Worm (Caenorhabditis elegans) whole organism, L1 larva: ENCODE measurements around the gene Y51A2D.1.

Experiments
- C34B4.2 ChIP-seq: sonication (generic microtip); optimal IDR thresholded peaks from 2 replicates; lab custom pipeline; 2017; ENCODE audit warnings: mild to moderate bottlenecking, missing genetic modification characterization, missing compliant biosample characterization
- F16B12.6 ChIP-seq: fragments of 150-350 bp; optimal IDR thresholded peaks from 2 replicates; lab custom pipeline; 2014; ENCODE audit warnings: missing biosample characterization, missing genetic modification characterization
- Y116A8C.19 ChIP-seq: sonication (generic microtip); optimal IDR thresholded peaks from 2 replicates; lab custom pipeline; 2016; ENCODE audit warnings: missing compliant biosample characterization, missing genetic modification characterization, borderline replicate concordance
- aha-1 ChIP-seq: fragments of 150-350 bp; optimal IDR thresholded peaks from 2 replicates; lab custom pipeline; 2014; ENCODE audit warnings: missing biosample characterization, missing genetic modification characterization
- aly-2 ChIP-seq: fragments of 150-350 bp; optimal IDR thresholded peaks from 2 replicates; lab custom pipeline; 2014; ENCODE audit warnings: missing biosample characterization, missing genetic modification characterization
- ceh-8 ChIP-seq: fragments of 200-800 bp; sonication (Bioruptor generic); optimal IDR thresholded peaks from 2 replicates; lab custom pipeline; 2018; ENCODE audit warnings: mild to moderate bottlenecking, missing genetic modification characterization, moderate library complexity, missing compliant biosample characterization
- ceh-82 ChIP-seq, 3 experiments: fragments of 150-350 bp in 1 of 3; sonication (generic microtip) in 2 of 3; optimal IDR thresholded peaks; 2 replicates each; lab custom pipeline; 2014 to 2017; ENCODE audit warnings: missing biosample characterization in 3 of 3, missing genetic modification characterization in 3 of 3
- ceh-88 ChIP-seq: fragments of 200-800 bp; sonication (Bioruptor generic); IDR thresholded peaks from 2 replicates; pipeline ENCODE4 v1.3.6; 2022; ENCODE audit warnings: missing genetic modification characterization, missing compliant biosample characterization
- ceh-90 ChIP-seq: sonication (generic microtip); optimal IDR thresholded peaks from 2 replicates; lab custom pipeline; 2016; ENCODE audit warnings: missing genetic modification characterization, missing compliant biosample characterization
- dsc-1 ChIP-seq: sonication (generic microtip); optimal IDR thresholded peaks from 2 replicates; lab custom pipeline; 2016; ENCODE audit warnings: mild to moderate bottlenecking, missing genetic modification characterization, missing compliant biosample characterization
- efl-1 ChIP-seq, 4 experiments: fragments of 150-350 bp; optimal IDR thresholded peaks in 3 of 4; peaks in 1 of 4; 1 replicate in 1 of 4; 2 replicates in 3 of 4; lab custom pipeline; 2014; ENCODE audit warnings: missing biosample characterization in 2 of 4, missing genetic modification characterization in 2 of 4, missing genetic modification reagents in 2 of 4
- elt-3 ChIP-seq, 6 experiments: fragments of 150-350 bp in 1 of 6; sonication (generic microtip); optimal IDR thresholded peaks; 2 replicates each; lab custom pipeline; 2017 to 2018; ENCODE audit warnings: missing biosample characterization in 6 of 6, missing genetic modification characterization in 6 of 6, inconsistent platforms in 1 of 6
- fkh-10 ChIP-seq: sonication (generic microtip); optimal IDR thresholded peaks from 2 replicates; lab custom pipeline; 2017; ENCODE audit warnings: missing biosample characterization, missing genetic modification reagents, missing genetic modification characterization
- fkh-8 ChIP-seq: sonication (generic microtip); optimal IDR thresholded peaks from 2 replicates; lab custom pipeline; 2016; ENCODE audit warnings: mild to moderate bottlenecking, missing genetic modification characterization, missing compliant biosample characterization
- grh-1 ChIP-seq: fragments of 200-800 bp; sonication (Bioruptor generic); IDR thresholded peaks from 2 replicates; pipeline ENCODE4 v1.3.6; 2022; ENCODE audit warnings: missing genetic modification reagents, missing genetic modification characterization, missing compliant biosample characterization
- hlh-17 ChIP-seq: fragments of 200-800 bp; sonication (Bioruptor generic); optimal IDR thresholded peaks from 2 replicates; lab custom pipeline; 2018; ENCODE audit warnings: missing genetic modification characterization, mild to moderate bottlenecking, missing compliant biosample characterization, moderate library complexity, borderline replicate concordance
- hlh-4 ChIP-seq: sonication (generic microtip); optimal IDR thresholded peaks from 2 replicates; lab custom pipeline; 2016; ENCODE audit warnings: mild to moderate bottlenecking, missing genetic modification characterization, missing compliant biosample characterization
- isw-1 ChIP-seq: fragments of 200-800 bp; sonication (Bioruptor generic); IDR thresholded peaks from 2 replicates; pipeline ENCODE4 v1.3.6; 2022; ENCODE audit warnings: missing genetic modification characterization, missing compliant biosample characterization
- lin-14 ChIP-seq: fragments of 200-800 bp; sonication (Bioruptor generic); optimal IDR thresholded peaks from 2 replicates; lab custom pipeline; 2018; ENCODE audit warnings: mild to moderate bottlenecking, missing genetic modification characterization, moderate library complexity, missing compliant biosample characterization
- lin-15B ChIP-seq: fragments of 150-350 bp; sonication (generic microtip); optimal IDR thresholded peaks from 3 replicates; lab custom pipeline; 2014; ENCODE audit warnings: missing biosample characterization, missing genetic modification characterization
- lsy-2 ChIP-seq, 2 experiments: fragments of 150-350 bp; optimal IDR thresholded peaks; 2 replicates each; lab custom pipeline; 2014; ENCODE audit warnings: missing biosample characterization in 2 of 2, missing genetic modification characterization in 2 of 2
- mab-9 ChIP-seq: fragments of 200-800 bp; sonication (Bioruptor generic); IDR thresholded peaks from 2 replicates; pipeline ENCODE4 v1.3.6; 2022; ENCODE audit warnings: missing genetic modification reagents, missing genetic modification characterization, missing compliant biosample characterization
- mdl-1 ChIP-seq, 2 experiments: fragments of 150-350 bp; optimal IDR thresholded peaks; 2 replicates each; lab custom pipeline; 2014 to 2017; ENCODE audit warnings: missing biosample characterization in 2 of 2, missing genetic modification characterization in 2 of 2, inconsistent platforms in 1 of 2
- mep-1 ChIP-seq: fragments of 150-350 bp; optimal IDR thresholded peaks from 2 replicates; lab custom pipeline; 2014; ENCODE audit warnings: missing biosample characterization, missing genetic modification characterization
- nhr-28 ChIP-seq: fragments of 150-350 bp; optimal IDR thresholded peaks from 2 replicates; lab custom pipeline; 2014; ENCODE audit warnings: missing biosample characterization, missing genetic modification characterization
- nhr-47 ChIP-seq: sonication (generic microtip); optimal IDR thresholded peaks from 2 replicates; lab custom pipeline; 2016; ENCODE audit warnings: mild to moderate bottlenecking, missing genetic modification characterization, moderate library complexity, missing compliant biosample characterization
- nhr-71 ChIP-seq: sonication (generic microtip); optimal IDR thresholded peaks from 2 replicates; lab custom pipeline; 2016; ENCODE audit warnings: mild to moderate bottlenecking, missing genetic modification characterization, moderate library complexity, missing compliant biosample characterization
- nhr-76 ChIP-seq: sonication (generic microtip); optimal IDR thresholded peaks from 2 replicates; lab custom pipeline; 2017; ENCODE audit warnings: missing biosample characterization, missing genetic modification characterization
- pqm-1 ChIP-seq: sonication (generic microtip); optimal IDR thresholded peaks from 3 replicates; lab custom pipeline; 2017; ENCODE audit warnings: missing biosample characterization, missing genetic modification characterization
- skn-1 ChIP-seq: fragments of 150-350 bp; optimal IDR thresholded peaks from 2 replicates; lab custom pipeline; 2014; ENCODE audit warnings: missing biosample characterization, missing genetic modification characterization
- snpc-4 ChIP-seq: fragments of 150-350 bp; optimal IDR thresholded peaks from 2 replicates; lab custom pipeline; 2014; ENCODE audit warnings: missing biosample characterization, missing genetic modification characterization
- snu-23 ChIP-seq: sonication (generic microtip); optimal IDR thresholded peaks from 2 replicates; lab custom pipeline; 2016; ENCODE audit warnings: missing genetic modification characterization, missing compliant biosample characterization
- sptf-1 ChIP-seq: fragments of 150-350 bp; optimal IDR thresholded peaks from 2 replicates; lab custom pipeline; 2014; ENCODE audit warnings: missing biosample characterization, missing genetic modification characterization
- sup-37 ChIP-seq: fragments of 200-800 bp; sonication (Bioruptor generic); optimal IDR thresholded peaks from 2 replicates; lab custom pipeline; 2018; ENCODE audit warnings: mild to moderate bottlenecking, missing genetic modification characterization, missing compliant biosample characterization
- swsn-7 ChIP-seq: sonication (generic microtip); optimal IDR thresholded peaks from 2 replicates; lab custom pipeline; 2016; ENCODE audit warnings: missing genetic modification characterization, missing compliant biosample characterization
- tlp-1 ChIP-seq: fragments of 150-350 bp; optimal IDR thresholded peaks from 2 replicates; lab custom pipeline; 2014; ENCODE audit warnings: missing biosample characterization, missing genetic modification characterization
- unc-130 ChIP-seq: fragments of 150-350 bp; optimal IDR thresholded peaks from 2 replicates; lab custom pipeline; 2017; ENCODE audit warnings: missing biosample characterization, missing genetic modification characterization, inconsistent platforms
- unc-86 ChIP-seq: sonication (generic microtip); optimal IDR thresholded peaks from 2 replicates; lab custom pipeline; 2016; ENCODE audit warnings: missing genetic modification characterization, missing compliant biosample characterization
- unc-98 ChIP-seq: fragments of 200-800 bp; sonication (Bioruptor generic); IDR thresholded peaks from 2 replicates; pipeline ENCODE4 v1.3.6; 2022; ENCODE audit warnings: missing genetic modification characterization, missing compliant biosample characterization
- zag-1 ChIP-seq: fragments of 150-350 bp; optimal IDR thresholded peaks from 2 replicates; lab custom pipeline; 2014; ENCODE audit warnings: missing biosample characterization, missing genetic modification characterization
- zip-4 ChIP-seq: fragments of 200-800 bp; sonication (Bioruptor generic); optimal IDR thresholded peaks from 2 replicates; lab custom pipeline; 2018; ENCODE audit warnings: mild to moderate bottlenecking, missing genetic modification characterization, moderate library complexity, missing compliant biosample characterization

Gene Y51A2D.1

DNA sequence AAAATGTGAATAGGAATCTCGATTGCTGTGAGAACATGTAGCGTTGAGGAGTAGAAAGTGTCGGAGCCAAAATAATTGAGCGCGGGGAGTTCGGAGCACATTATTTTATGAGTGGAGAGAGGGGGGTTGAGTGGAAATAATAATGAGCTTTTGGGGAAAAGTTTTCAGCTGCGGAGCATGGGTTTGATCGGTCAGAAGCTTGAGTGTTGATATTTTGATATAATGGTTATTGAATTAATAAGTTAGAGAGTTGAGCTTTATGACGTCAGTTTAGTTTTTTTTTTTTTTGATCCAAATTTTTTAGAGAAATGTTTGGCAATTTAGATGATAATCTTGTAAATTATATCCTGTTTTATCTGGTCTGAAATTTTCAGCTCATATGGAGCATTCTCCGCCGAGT, 28.4 kb upstream of the Y51A2D.1 start, which contains the start of gene srh-178:
Gene srh-178 (minus strand): TSS at position 101 of the 400 bp plus-strand sequence.
- TF ChIP-seq zag-1 (tag; lab: Kevin White, UChicago) = no peak
- TF ChIP-seq, all 84 proteins: peak for 0

DNA sequence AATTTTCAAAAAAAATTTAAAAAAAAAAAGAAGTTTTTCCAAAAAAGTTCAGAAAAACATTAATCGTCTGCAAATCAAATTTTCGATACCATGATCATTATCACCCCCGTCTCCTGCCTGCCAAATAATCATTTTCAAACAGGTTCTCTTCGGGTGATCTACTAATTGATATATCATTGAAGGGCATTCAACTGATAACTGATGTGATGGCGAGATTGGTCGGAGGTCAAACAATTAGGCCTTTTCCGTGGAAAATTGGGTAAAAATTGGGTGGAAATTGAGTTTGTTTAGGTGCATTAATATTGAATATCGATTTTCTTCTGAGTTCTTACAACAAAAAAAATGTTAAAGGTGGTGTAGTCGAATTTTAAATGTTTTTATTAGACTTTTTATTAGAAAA, 21.5 kb upstream of the Y51A2D.1 start, which contains the start of gene Y51A2D.18:
Gene Y51A2D.18 (minus strand): TSS at position 101 of the 400 bp plus-strand sequence.
- TF ChIP-seq Y116A8C.19 (tag; lab: Kevin White, UChicago) (no peak), elt-3 (tag; optimal IDR thresholded peaks at IDR 0.05; lab: Kevin White, UChicago) (peak in 3 of 6 experiments; percentile 12 to 31 (median 24))

DNA sequence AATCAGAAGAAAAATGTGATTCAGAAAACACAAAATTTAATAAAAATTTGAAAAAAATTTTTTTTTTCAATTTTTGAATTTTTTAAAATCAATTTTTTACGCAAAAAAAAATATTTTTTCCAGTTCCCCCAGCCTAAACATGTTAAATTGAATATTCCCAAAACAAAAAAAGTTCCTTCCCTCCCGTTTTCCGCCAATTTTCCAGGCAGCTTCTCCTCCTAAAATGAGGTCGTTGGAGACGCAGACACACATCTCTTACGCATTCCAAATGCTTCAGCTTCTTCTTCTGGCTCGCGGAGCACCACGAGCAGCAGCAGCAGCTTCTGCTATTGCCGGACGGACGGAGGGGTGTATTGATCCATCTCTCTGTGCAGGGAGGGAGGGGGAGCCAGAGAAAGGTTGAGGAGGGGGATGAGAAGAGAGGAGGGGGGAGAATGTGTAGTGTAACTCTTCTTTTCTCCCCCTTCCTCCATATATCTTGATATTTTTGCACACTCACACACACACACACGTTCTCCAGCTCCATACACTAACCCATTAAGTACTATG, 18.3 kb upstream of the Y51A2D.1 start:
- TF ChIP-seq nhr-71 (tag; lab: Kevin White, UChicago) = peak; percentile 38
- TF ChIP-seq fkh-8 (tag; lab: Kevin White, UChicago) = peak; percentile 65
- no peak for TF ChIP-seq aly-2 (tag; lab: Kevin White, UChicago)
- TF ChIP-seq ceh-82 (tag; optimal IDR thresholded peaks at IDR 0.05; lab: Kevin White, UChicago) = peak in 2 of 3 experiments; percentile 35 to 68
- no peak for TF ChIP-seq ceh-88 (GFP tag; lab: Robert Waterston, UW)
- TF ChIP-seq unc-86 (tag; lab: Kevin White, UChicago) = peak; percentile 8
- peak; percentile 9 for TF ChIP-seq dsc-1 (tag; lab: Kevin White, UChicago)
- peak; percentile 22 to 32 for TF ChIP-seq efl-1 (optimal IDR thresholded peaks at IDR 0.05; lab: Kevin White, UChicago)
- TF ChIP-seq efl-1 (GFP tag; optimal IDR thresholded peaks at IDR 0.05 in 1 of 2; lab: Kevin White, UChicago) = no peak
- peak; percentile 20 for TF ChIP-seq F16B12.6
- TF ChIP-seq snpc-4 (tag; lab: Kevin White, UChicago) = peak; percentile 23
- peak; percentile 9 for TF ChIP-seq swsn-7 (tag; lab: Kevin White, UChicago)
- TF ChIP-seq ceh-8 (GFP tag; lab: Kevin White, UChicago) = peak; percentile 5
- peak; percentile 63 for TF ChIP-seq fkh-10 (GFP tag; lab: Kevin White, UChicago)
- TF ChIP-seq sup-37 = no peak
- TF ChIP-seq lin-15B (tag; lab: Kevin White, UChicago) = peak; percentile 3
- no peak for TF ChIP-seq pqm-1
- no peak for TF ChIP-seq mdl-1 (tag; optimal IDR thresholded peaks at IDR 0.05; lab: Kevin White, UChicago)
- 0 out of 2 replicates have a peak, but pooled peaks have one; percentile 14 for TF ChIP-seq isw-1 (GFP tag; lab: Robert Waterston, UW)
- no peak for TF ChIP-seq hlh-17 (GFP tag; lab: Kevin White, UChicago)
- peak; percentile 89 for TF ChIP-seq lin-14
- peak; percentile 26 for TF ChIP-seq nhr-47
- peak; percentile 12 for TF ChIP-seq mep-1 (tag; lab: Kevin White, UChicago)
- peak in 1 of 2 experiments; percentile 46 for TF ChIP-seq lsy-2 (tag; optimal IDR thresholded peaks at IDR 0.05; lab: Kevin White, UChicago)
- TF ChIP-seq snu-23 (GFP tag; lab: Kevin White, UChicago) = peak; percentile 2
- peak; percentile 15 for TF ChIP-seq skn-1 (tag; lab: Kevin White, UChicago)

DNA sequence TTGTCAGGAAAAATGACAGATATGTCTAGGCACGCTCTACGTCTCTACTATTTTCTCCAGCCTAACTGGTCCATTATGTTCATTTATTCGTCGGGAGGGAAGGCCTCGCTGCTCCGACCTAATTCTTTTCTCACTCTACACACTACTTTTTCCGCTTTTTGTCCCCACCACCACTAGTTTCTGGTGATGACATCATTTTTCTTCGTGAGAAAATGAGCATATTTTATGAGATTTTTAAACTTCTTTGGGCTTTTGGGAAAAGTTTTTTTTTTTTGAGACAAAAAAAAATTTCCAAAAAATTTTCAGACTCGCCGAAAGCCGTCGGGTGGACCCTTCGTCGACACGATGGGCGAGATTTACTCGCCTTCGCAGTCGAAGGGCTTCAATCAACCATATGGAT, 16.7 kb upstream of the Y51A2D.1 start, which contains the start of gene slo-1:
Gene slo-1 (plus strand): TSS at position 301 of the 400 bp plus-strand sequence.
- TF ChIP-seq lin-14 = peak; percentile 48
- TF ChIP-seq ceh-88 (GFP tag; lab: Robert Waterston, UW) = no peak

DNA sequence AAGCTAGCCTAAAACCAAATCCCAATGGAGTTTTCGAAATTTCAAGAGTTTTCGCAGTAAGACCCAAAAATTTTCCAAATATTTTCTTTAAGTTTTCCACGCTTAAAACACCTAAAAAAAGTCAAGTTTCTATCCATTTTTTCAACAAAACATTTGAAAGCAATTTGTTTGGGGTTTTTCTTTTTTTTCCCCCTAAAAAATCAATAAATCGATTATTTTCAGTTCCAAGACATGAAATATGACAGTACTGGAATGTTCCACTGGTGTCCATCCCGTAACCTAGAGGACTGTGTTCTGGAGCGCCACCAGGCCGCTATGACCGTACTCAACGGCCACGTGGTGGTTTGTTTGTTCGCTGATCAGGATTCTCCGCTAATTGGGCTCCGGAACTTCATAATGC, 4.1 kb upstream of the Y51A2D.1 start:
- TF ChIP-seq aha-1 (tag; lab: Kevin White, UChicago) = no peak
- no peak for TF ChIP-seq nhr-71 (tag; lab: Kevin White, UChicago)
- no peak for TF ChIP-seq unc-130
- TF ChIP-seq F16B12.6 = no peak
- TF ChIP-seq hlh-4 (tag; lab: Kevin White, UChicago) = no peak
- no peak for TF ChIP-seq grh-1 (GFP tag; lab: Robert Waterston, UW)
- no peak for TF ChIP-seq ceh-90 (tag; lab: Kevin White, UChicago)
- TF ChIP-seq lin-14 = no peak
- TF ChIP-seq hlh-17 (GFP tag; lab: Kevin White, UChicago) = no peak
- TF ChIP-seq tlp-1 (tag; lab: Kevin White, UChicago) = no peak
- no peak for TF ChIP-seq C34B4.2 (tag; lab: Kevin White, UChicago)
- no peak for TF ChIP-seq sptf-1
- TF ChIP-seq unc-98 = no peak
- TF ChIP-seq nhr-76 (tag; lab: Kevin White, UChicago) = no peak
- no peak for TF ChIP-seq elt-3 (tag; optimal IDR thresholded peaks at IDR 0.05; lab: Kevin White, UChicago)
- TF ChIP-seq zip-4 (GFP tag; lab: Kevin White, UChicago) = no peak
- no peak for TF ChIP-seq efl-1 (optimal IDR thresholded peaks at IDR 0.05; lab: Kevin White, UChicago)
- TF ChIP-seq efl-1 (GFP tag; optimal IDR thresholded peaks at IDR 0.05 in 1 of 2; lab: Kevin White, UChicago) = no peak
- TF ChIP-seq nhr-28 = no peak
- no peak for TF ChIP-seq mab-9 (GFP tag; lab: Robert Waterston, UW)
